Worm (Caenorhabditis elegans) whole organism, L4/young adult: ENCODE results near the gene daf-38.
"Not testable (repeated sequence)": the region's sequence is repeated elsewhere in the genome, so short reads cannot be mapped to it uniquely, and the experiment has no call there.

Source experiments
- W03F9.2 ChIP-seq: fragments of 150-350 bp; optimal IDR thresholded peaks from 2 replicates; lab custom pipeline; 2014; ENCODE audit warnings: missing biosample characterization, missing genetic modification characterization
- dao-5 ChIP-seq: sonication (generic microtip); optimal IDR thresholded peaks from 2 replicates; lab custom pipeline; 2016; ENCODE audit warnings: missing genotype, missing genetic modification characterization, moderate library complexity, missing compliant biosample characterization
- him-1 ChIP-seq: sonication (generic microtip); optimal IDR thresholded peaks from 2 replicates; lab custom pipeline; 2016; ENCODE audit warnings: missing genotype, missing genetic modification reagents, missing genetic modification characterization, missing compliant biosample characterization

The daf-38 gene

ce11 chrIV:15819759-15820158 is at the start of gene daf-38:
TSS of gene daf-38 (plus strand) at chrIV:15820059.
- no peak for TF ChIP-seq him-1 (tag; lab: Kevin White, UChicago)
- TF ChIP-seq dao-5 (tag; lab: Kevin White, UChicago): no peak
- no peak for TF ChIP-seq W03F9.2 (tag; lab: Kevin White, UChicago)

ce11 chrIV:15790846-15791245 is 29.0 kb upstream of the daf-38 start, which contains the start of gene Y105C5A.1273:
TSS of gene Y105C5A.1273 (plus strand) at chrIV:15791146.
- TF ChIP-seq him-1, dao-5, W03F9.2 (tag; lab: Kevin White, UChicago): not testable (repeated sequence)

ce11 chrIV:15793213-15793612 is 26.6 kb upstream of the daf-38 start:
- TF ChIP-seq dao-5 (tag; lab: Kevin White, UChicago): no peak
- no peak for TF ChIP-seq him-1 (tag; lab: Kevin White, UChicago)
- TF ChIP-seq W03F9.2 (tag; lab: Kevin White, UChicago): no peak

ce11 chrIV:15794007-15794406 is 25.9 kb upstream of the daf-38 start:
- no peak for TF ChIP-seq him-1 (tag; lab: Kevin White, UChicago)
- TF ChIP-seq W03F9.2 (tag; lab: Kevin White, UChicago): no peak
- TF ChIP-seq dao-5 (tag; lab: Kevin White, UChicago): no peak

- TF ChIP-seq W03F9.2 (tag; lab: Kevin White, UChicago) (no peak), dao-5 (tag; lab: Kevin White, UChicago) (no peak), him-1 (tag; lab: Kevin White, UChicago) (no peak)
Observed at ce11 chrIV:15814044-15814443, 5.8 kb upstream of the daf-38 start.

ce11 chrIV:15817490-15817889 is 2.4 kb upstream of the daf-38 start:
- no peak for TF ChIP-seq W03F9.2 (tag; lab: Kevin White, UChicago)
- no peak for TF ChIP-seq him-1 (tag; lab: Kevin White, UChicago)
- TF ChIP-seq dao-5 (tag; lab: Kevin White, UChicago): no peak

- TF ChIP-seq him-1 (tag; lab: Kevin White, UChicago) (no peak), dao-5 (tag; lab: Kevin White, UChicago) (no peak), W03F9.2 (tag; lab: Kevin White, UChicago) (no peak)
Observed at ce11 chrIV:15844064-15844463, 24.2 kb downstream of the daf-38 start.

ce11 chrIV:15846553-15846952 is 26.7 kb downstream of the daf-38 start, which contains the start of gene Y105C5A.1270:
TSS of gene Y105C5A.1270 (minus strand) at chrIV:15846653.
- no peak for TF ChIP-seq him-1 (tag; lab: Kevin White, UChicago)

- TF ChIP-seq dao-5 (tag; lab: Kevin White, UChicago) (no peak), W03F9.2 (tag; lab: Kevin White, UChicago) (no peak), him-1 (tag; lab: Kevin White, UChicago) (no peak)
Observed at ce11 chrIV:15847096-15847495, 27.2 kb downstream of the daf-38 start, which contains the start of gene Y105C5A.1269. TSS of gene Y105C5A.1269 (plus strand) at chrIV:15847396.

ce11 chrIV:15849656-15850055 is 29.8 kb downstream of the daf-38 start, which contains the start of gene Y105C5A.24:
TSS of gene Y105C5A.24 (plus strand) at chrIV:15849875.
- no peak for TF ChIP-seq W03F9.2 (tag; lab: Kevin White, UChicago)
- no peak for TF ChIP-seq dao-5 (tag; lab: Kevin White, UChicago)
- TF ChIP-seq him-1 (tag; lab: Kevin White, UChicago): no peak

ce11 chrIV:15850647-15851046 is 30.8 kb downstream of the daf-38 start:
- TF ChIP-seq dao-5 (tag; lab: Kevin White, UChicago): no peak
- TF ChIP-seq him-1 (tag; lab: Kevin White, UChicago): no peak
- TF ChIP-seq W03F9.2 (tag; lab: Kevin White, UChicago): no peak

ce11 chrIV:15852875-15853793 is 33.3 kb downstream of the daf-38 start:
- TF ChIP-seq dao-5 (tag; lab: Kevin White, UChicago): no peak
- TF ChIP-seq W03F9.2 (tag; lab: Kevin White, UChicago): no peak
- TF ChIP-seq him-1 (tag; lab: Kevin White, UChicago): no peak

ce11 chrIV:15853820-15854426 is 34.1 kb downstream of the daf-38 start:
- no peak for TF ChIP-seq W03F9.2 (tag; lab: Kevin White, UChicago)
- no peak for TF ChIP-seq dao-5 (tag; lab: Kevin White, UChicago)
- TF ChIP-seq him-1 (tag; lab: Kevin White, UChicago): no peak
